Worm (Caenorhabditis elegans): ENCODE measurements around the gene F31F4.11.

- TF ChIP-seq ama-1 (optimal IDR thresholded peaks at IDR 0.05) (no peak), ceh-13 (GFP tag; optimal IDR thresholded peaks at IDR 0.05) (no peak), hnd-1 (tag; optimal IDR thresholded peaks at IDR 0.05) (no peak), tra-4 (tag; optimal IDR thresholded peaks at IDR 0.05) (no peak), F13C5.2 (tag; optimal IDR thresholded peaks at IDR 0.05) (no peak), aly-1 (tag; optimal IDR thresholded peaks at IDR 0.05) (no peak), scrt-1 (GFP tag; IDR thresholded peaks at IDR 0.05) (no peak), tbx-11 (GFP tag; IDR thresholded peaks at IDR 0.05) (no peak), hmbx-1 (tag; optimal IDR thresholded peaks at IDR 0.05) (no peak), ets-7 (tag; optimal IDR thresholded peaks at IDR 0.05) (no peak), pes-1 (GFP tag; IDR thresholded peaks at IDR 0.05) (no peak), flt-1 (GFP tag; IDR thresholded peaks at IDR 0.05) (no peak)
These were observed 23.1 kb upstream of the F31F4.11 start, which contains the start of gene H25P19.1 for ce11 chrV:687384-687783.
